Worm (Caenorhabditis elegans): ENCODE measurements around the gene plpr-1.

DNA sequence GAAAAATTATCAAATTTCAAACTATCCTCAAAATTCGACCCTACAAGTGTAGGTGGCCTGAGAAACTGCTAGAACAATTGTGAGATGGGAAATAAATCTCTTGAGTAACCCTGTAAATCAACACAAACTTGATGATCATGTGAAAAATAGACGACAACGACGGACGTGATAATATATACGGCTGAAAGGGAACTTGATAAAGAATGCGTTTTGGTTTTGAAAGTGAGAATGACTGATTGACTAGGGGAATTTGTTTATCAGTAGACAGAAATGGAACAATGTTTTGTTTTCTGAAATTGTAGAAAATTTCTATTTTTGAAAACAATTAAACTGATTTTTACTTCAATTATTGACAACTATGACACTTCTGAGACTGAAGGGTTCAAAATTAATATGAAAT lies 28.6 kb upstream of the plpr-1 start:
- TF ChIP-seq him-1 (tag; optimal IDR thresholded peaks at IDR 0.05) (no peak), W03F9.2 (tag; optimal IDR thresholded peaks at IDR 0.05) (no peak)
